Fruit fly (Drosophila melanogaster) whole organism, embryonic: ENCODE measurements around the gene Tbc1d22.

ENCODE experiments used
- Atf3 ChIP-seq: fragments of 200-800 bp; sonication (Bioruptor generic); optimal IDR thresholded peaks from 3 replicates; lab custom pipeline; 2016; ENCODE audit warnings: missing biosample characterization, missing genetic modification characterization
- Bteb2 ChIP-seq: fragments of 200-800 bp; sonication (Bioruptor generic); optimal IDR thresholded peaks from 2 replicates; lab custom pipeline; 2016; ENCODE audit warnings: missing biosample characterization, missing genetic modification characterization
- CG10366 ChIP-seq: fragments of 200-800 bp; sonication (Bioruptor generic); IDR thresholded peaks from 2 replicates; pipeline ENCODE4 v1.3.6; 2022; ENCODE audit warnings: missing biosample characterization, missing genetic modification characterization
- CG11504 ChIP-seq: fragments of 200-800 bp; sonication (Bioruptor generic); optimal IDR thresholded peaks from 3 replicates; lab custom pipeline; 2019; ENCODE audit warnings: missing biosample characterization, mild to moderate bottlenecking, missing genetic modification characterization, moderate library complexity
- CG11696 ChIP-seq: fragments of 200-800 bp; sonication (Bioruptor generic); IDR thresholded peaks from 2 replicates; pipeline ENCODE4 v1.3.6; 2022; ENCODE audit warnings: missing biosample characterization, missing genetic modification characterization
- CG12299 ChIP-seq: fragments of 200-800 bp; sonication (Bioruptor generic); optimal IDR thresholded peaks from 2 replicates; lab custom pipeline; 2018; ENCODE audit warnings: missing biosample characterization, mild to moderate bottlenecking, missing genetic modification characterization
- CG12391 ChIP-seq: fragments of 200-800 bp; sonication (Bioruptor generic); optimal IDR thresholded peaks from 3 replicates; lab custom pipeline; 2018; ENCODE audit warnings: missing biosample characterization, mild to moderate bottlenecking, missing genetic modification characterization, moderate library complexity
- CG14014 ChIP-seq: fragments of 200-800 bp; sonication (Bioruptor generic); IDR thresholded peaks from 2 replicates; pipeline ENCODE4 v1.3.6; 2022; ENCODE audit warnings: missing biosample characterization, missing genetic modification characterization
- CG17802 ChIP-seq: fragments of 200-800 bp; sonication (Bioruptor generic); optimal IDR thresholded peaks from 2 replicates; lab custom pipeline; 2018; ENCODE audit warnings: missing biosample characterization, mild to moderate bottlenecking, missing genetic modification characterization, moderate library complexity
- CG2199 ChIP-seq: fragments of 200-800 bp; sonication (Bioruptor generic); IDR thresholded peaks from 3 replicates; pipeline ENCODE4 v1.3.6; 2022; ENCODE audit warnings: missing biosample characterization, missing genetic modification characterization
- CG2678 ChIP-seq: fragments of 200-800 bp; sonication (Bioruptor generic); optimal IDR thresholded peaks from 3 replicates; lab custom pipeline; 2019; ENCODE audit warnings: missing biosample characterization, mild to moderate bottlenecking, missing genetic modification characterization, moderate library complexity
- CG2712 ChIP-seq: fragments of 200-800 bp; optimal IDR thresholded peaks from 3 replicates; lab custom pipeline; 2019; ENCODE audit warnings: missing biosample characterization, mild to moderate bottlenecking, missing genetic modification characterization, moderate library complexity
- CG31365 ChIP-seq: fragments of 200-800 bp; sonication (Bioruptor generic); optimal IDR thresholded peaks from 2 replicates; lab custom pipeline; 2018; ENCODE audit warnings: missing biosample characterization, mild to moderate bottlenecking, missing genetic modification characterization
- CG3163 ChIP-seq: fragments of 200-800 bp; sonication (Bioruptor generic); optimal IDR thresholded peaks from 3 replicates; lab custom pipeline; 2016; ENCODE audit warnings: missing biosample characterization, missing genetic modification characterization
- CG32767 ChIP-seq: fragments of 200-800 bp; sonication (Bioruptor generic); IDR thresholded peaks from 2 replicates; pipeline ENCODE4 v1.3.6; 2022; ENCODE audit warnings: missing biosample characterization, missing genetic modification characterization
- CG3281 ChIP-seq: fragments of 200-800 bp; sonication (Bioruptor generic); optimal IDR thresholded peaks from 3 replicates; lab custom pipeline; 2017; ENCODE audit warnings: missing biosample characterization, mild to moderate bottlenecking, missing genetic modification characterization
- CG33213 ChIP-seq: fragments of 200-800 bp; sonication (Bioruptor generic); optimal IDR thresholded peaks from 3 replicates; lab custom pipeline; 2016; ENCODE audit warnings: missing biosample characterization, missing genetic modification characterization
- CG4328 ChIP-seq: fragments of 200-800 bp; sonication (Bioruptor generic); optimal IDR thresholded peaks from 3 replicates; lab custom pipeline; 2017; ENCODE audit warnings: missing biosample characterization, missing genetic modification reagents, missing genetic modification characterization
- CG4360 ChIP-seq: fragments of 200-800 bp; sonication (Bioruptor generic); IDR thresholded peaks from 2 replicates; pipeline ENCODE4 v1.3.6; 2022; ENCODE audit warnings: missing biosample characterization, missing genetic modification characterization
- CG4707 ChIP-seq: fragments of 200-800 bp; sonication (Bioruptor generic); optimal IDR thresholded peaks from 2 replicates; lab custom pipeline; 2018; ENCODE audit warnings: missing biosample characterization, mild to moderate bottlenecking, missing genetic modification characterization, moderate library complexity
- CG6813 ChIP-seq: fragments of 200-800 bp; sonication (Bioruptor generic); optimal IDR thresholded peaks from 2 replicates; lab custom pipeline; 2017; ENCODE audit warnings: missing biosample characterization, missing genetic modification characterization, mild to moderate bottlenecking, moderate library complexity, missing genetic modification reagents
- CG7987 ChIP-seq: fragments of 200-800 bp; sonication (Bioruptor generic); optimal IDR thresholded peaks from 2 replicates; lab custom pipeline; 2018; ENCODE audit warnings: missing biosample characterization, mild to moderate bottlenecking, missing genetic modification characterization, moderate library complexity
- CG9876 ChIP-seq: fragments of 200-800 bp; sonication (Bioruptor generic); optimal IDR thresholded peaks from 2 replicates; lab custom pipeline; 2016; ENCODE audit warnings: missing biosample characterization, missing genetic modification characterization
- Dad ChIP-seq: fragments of 200-800 bp; sonication (Bioruptor generic); optimal IDR thresholded peaks from 3 replicates; lab custom pipeline; 2016; ENCODE audit warnings: missing biosample characterization, missing genetic modification characterization
- Dip2 ChIP-seq: fragments of 200-800 bp; sonication (Bioruptor generic); IDR thresholded peaks from 2 replicates; pipeline ENCODE4 v1.3.6; 2022; ENCODE audit warnings: missing biosample characterization, missing genetic modification characterization
- Dref ChIP-seq: fragments of 200-800 bp; sonication (Bioruptor generic); IDR thresholded peaks from 2 replicates; pipeline ENCODE4 v1.3.6; 2022; ENCODE audit warnings: missing biosample characterization, missing genetic modification characterization
- Fer1 ChIP-seq: fragments of 200-800 bp; sonication (Bioruptor generic); optimal IDR thresholded peaks from 2 replicates; lab custom pipeline; 2017; ENCODE audit warnings: missing biosample characterization, mild to moderate bottlenecking, missing genetic modification characterization
- Fer3 ChIP-seq: fragments of 200-800 bp; sonication (Bioruptor generic); optimal IDR thresholded peaks from 2 replicates; lab custom pipeline; 2018; ENCODE audit warnings: missing biosample characterization, mild to moderate bottlenecking, missing genetic modification characterization, moderate library complexity
- H15 ChIP-seq: fragments of 200-800 bp; sonication (Bioruptor generic); IDR thresholded peaks from 3 replicates; pipeline ENCODE4 v1.3.6; 2022; ENCODE audit warnings: missing biosample characterization, missing genetic modification characterization
- HLH54F ChIP-seq: fragments of 200-800 bp; sonication (Bioruptor generic); optimal IDR thresholded peaks from 3 replicates; lab custom pipeline; 2016; ENCODE audit warnings: missing biosample characterization, missing genetic modification characterization
- Hsf ChIP-seq: fragments of 200-800 bp; sonication (Bioruptor generic); optimal IDR thresholded peaks from 3 replicates; lab custom pipeline; 2016; ENCODE audit warnings: missing biosample characterization, missing genetic modification characterization
- Nf-YC ChIP-seq: fragments of 200-800 bp; optimal IDR thresholded peaks from 3 replicates; lab custom pipeline; 2019; ENCODE audit warnings: missing biosample characterization, mild to moderate bottlenecking, missing genetic modification characterization, moderate library complexity
- Oaz ChIP-seq: fragments of 200-800 bp; sonication (Bioruptor generic); IDR thresholded peaks from 2 replicates; pipeline ENCODE4 v1.3.6; 2022; ENCODE audit warnings: missing biosample characterization, missing genetic modification characterization
- Sry-β ChIP-seq: fragments of 200-800 bp; sonication (Bioruptor generic); optimal IDR thresholded peaks from 2 replicates; lab custom pipeline; 2018; ENCODE audit warnings: missing biosample characterization, mild to moderate bottlenecking, missing genetic modification characterization, moderate library complexity
- ase ChIP-seq: fragments of 200-800 bp; sonication (Bioruptor generic); IDR thresholded peaks from 3 replicates; pipeline ENCODE4 v1.3.6; 2022; ENCODE audit warnings: missing biosample characterization, missing genetic modification characterization
- bbx ChIP-seq: fragments of 200-800 bp; sonication (Bioruptor generic); IDR thresholded peaks from 2 replicates; pipeline ENCODE4 v1.3.6; 2022; ENCODE audit warnings: missing biosample characterization, missing genetic modification characterization; ENCODE audit not compliant: partially characterized antibody
- caup ChIP-seq: fragments of 200-800 bp; sonication (Bioruptor generic); optimal IDR thresholded peaks from 3 replicates; lab custom pipeline; 2017; ENCODE audit warnings: missing biosample characterization, mild to moderate bottlenecking, missing genetic modification characterization, moderate library complexity; ENCODE audit not compliant: severe bottlenecking
- da ChIP-seq: fragments of 200-800 bp; sonication (Bioruptor generic); optimal IDR thresholded peaks from 2 replicates; lab custom pipeline; 2016; ENCODE audit warnings: missing biosample characterization, missing genetic modification characterization
- en ChIP-seq: fragments of 200-800 bp; sonication (Bioruptor generic); optimal IDR thresholded peaks from 2 replicates; lab custom pipeline; 2016; ENCODE audit warnings: missing biosample characterization, missing genetic modification characterization
- gcm2 ChIP-seq: fragments of 200-800 bp; sonication (Bioruptor generic); optimal IDR thresholded peaks from 2 replicates; lab custom pipeline; 2016; ENCODE audit warnings: missing biosample characterization, missing genetic modification characterization
- grn ChIP-seq: fragments of 200-800 bp; sonication (Bioruptor generic); optimal IDR thresholded peaks from 3 replicates; lab custom pipeline; 2017; ENCODE audit warnings: missing biosample characterization, missing genetic modification characterization
- gro ChIP-seq: fragments of 200-800 bp; sonication (Bioruptor generic); optimal IDR thresholded peaks from 2 replicates; lab custom pipeline; 2016; ENCODE audit warnings: missing biosample characterization, missing genetic modification characterization
- maf-S ChIP-seq: fragments of 200-800 bp; sonication (Bioruptor generic); optimal IDR thresholded peaks from 2 replicates; lab custom pipeline; 2016; ENCODE audit warnings: missing biosample characterization, missing genetic modification characterization
- p53 ChIP-seq: fragments of 200-800 bp; sonication (Bioruptor generic); optimal IDR thresholded peaks from 2 replicates; lab custom pipeline; 2016; ENCODE audit warnings: missing biosample characterization, missing genetic modification characterization
- pzg ChIP-seq: fragments of 200-800 bp; sonication (Bioruptor generic); optimal IDR thresholded peaks from 3 replicates; lab custom pipeline; 2018; ENCODE audit warnings: missing biosample characterization, mild to moderate bottlenecking, missing genetic modification characterization, moderate library complexity
- schlank ChIP-seq: fragments of 200-800 bp; sonication (Bioruptor generic); optimal IDR thresholded peaks from 2 replicates; lab custom pipeline; 2018; ENCODE audit warnings: missing biosample characterization, mild to moderate bottlenecking, missing genetic modification characterization
- sens ChIP-seq: fragments of 200-800 bp; sonication (Bioruptor generic); peaks from one replicate; lab custom pipeline; 2016; ENCODE audit warnings: missing biosample characterization, missing genetic modification characterization
- sim ChIP-seq: fragments of 200-800 bp; sonication (Bioruptor generic); IDR thresholded peaks from 2 replicates; pipeline ENCODE4 v1.3.6; 2022; ENCODE audit warnings: missing biosample characterization, missing genetic modification characterization
- wek ChIP-seq: fragments of 200-800 bp; sonication (Bioruptor generic); optimal IDR thresholded peaks from 3 replicates; lab custom pipeline; 2018; ENCODE audit warnings: missing biosample characterization, mild to moderate bottlenecking, missing genetic modification characterization, moderate library complexity
- zen ChIP-seq: fragments of 200-800 bp; sonication (Bioruptor generic); optimal IDR thresholded peaks from 3 replicates; lab custom pipeline; 2018; ENCODE audit warnings: missing biosample characterization, mild to moderate bottlenecking, missing genetic modification characterization, moderate library complexity

Gene Tbc1d22

dm6 chr3R:21065010-21065695 lies 36.8 kb upstream of the Tbc1d22 start, which contains the start of gene AnxB9 (continued):
- TF ChIP-seq CG12299 (tag; lab: Kevin White, UChicago) (peak; percentile 32), Atf3 (no peak), CG3163 (GFP tag; lab: Kevin White, UChicago) (peak; percentile 43), CG2678 (tag; lab: Kevin White, UChicago) (peak; percentile 37), CG32767 (GFP tag; lab: Robert Waterston, UW) (no peak), p53 (no peak), CG9876 (GFP tag; lab: Kevin White, UChicago) (no peak), Fer3 (tag; lab: Kevin White, UChicago) (peak; percentile 57), maf-S (GFP tag; lab: Kevin White, UChicago) (no peak), da (no peak), caup (GFP tag; lab: Kevin White, UChicago) (peak; percentile 60), Dref (peak; percentile 52), CG2712 (tag; lab: Kevin White, UChicago) (peak; percentile 23), H15 (GFP tag; lab: Robert Waterston, UW) (no peak), CG17802 (no peak), grn (GFP tag; lab: Kevin White, UChicago) (peak; percentile 31), zen (tag; lab: Kevin White, UChicago) (no peak), CG33213 (GFP tag; lab: Kevin White, UChicago) (peak; percentile 56), ase (no peak), Dad (GFP tag; lab: Kevin White, UChicago) (peak; percentile 8), Nf-YC (tag; lab: Kevin White, UChicago) (peak; percentile 34), gro (GFP tag; lab: Kevin White, UChicago) (peak; percentile 71), sens (GFP tag; lab: Kevin White, UChicago) (peak; percentile 84), CG4360 (GFP tag; lab: Robert Waterston, UW) (peak; percentile 82), CG14014 (GFP tag; lab: Robert Waterston, UW) (peak; percentile 39; the same call in 1 of the 2 replicates), HLH54F (no peak), CG31365 (tag; lab: Kevin White, UChicago) (peak; percentile 55), CG11696 (GFP tag; lab: Robert Waterston, UW) (peak; percentile 31; the same call in 1 of the 2 replicates), Dip2 (no peak), en (GFP tag; lab: Kevin White, UChicago) (no peak), CG4707 (peak; percentile 30), bbx (GFP tag; lab: Robert Waterston, UW) (peak; percentile 75), Sry-β (GFP tag; lab: Kevin White, UChicago) (no peak), CG2199 (peak; percentile 72; the same call in 2 of the 3 replicates), CG7987 (GFP tag; lab: Kevin White, UChicago) (peak; percentile 71), pzg (GFP tag; lab: Kevin White, UChicago) (peak; percentile 44), CG6813 (GFP tag; lab: Kevin White, UChicago) (peak; percentile 9), CG11504 (tag; lab: Kevin White, UChicago) (peak; percentile 4), CG12391 (tag; lab: Kevin White, UChicago) (peak; percentile 13), Hsf (GFP tag; lab: Kevin White, UChicago) (no peak), Oaz (no peak), Bteb2 (GFP tag; lab: Kevin White, UChicago) (no peak), schlank (tag; lab: Kevin White, UChicago) (peak; percentile 39), sim (GFP tag; lab: Robert Waterston, UW) (no peak), Fer1 (GFP tag; lab: Kevin White, UChicago) (peak; percentile 57), wek (peak; percentile 70), CG3281 (no peak), gcm2 (GFP tag; lab: Kevin White, UChicago) (no peak), CG4328 (peak; percentile 22), CG10366 (GFP tag; lab: Robert Waterston, UW) (no peak)
